Worm (Caenorhabditis elegans): ENCODE measurements around the gene nhr-189.

ce11 chrV:3874102-3874744, 14.2 kb upstream of the nhr-189 start, which contains the start of gene nhr-158:
- TF ChIP-seq tbx-2 (tag; optimal IDR thresholded peaks at IDR 0.05) (no peak), lin-15B (tag; optimal IDR thresholded peaks at IDR 0.05) (no peak), jun-1 (tag; optimal IDR thresholded peaks at IDR 0.05) (no peak), snpc-4 (tag; optimal IDR thresholded peaks at IDR 0.05) (no peak), C16A3.4 (tag; optimal IDR thresholded peaks at IDR 0.05) (no peak), unc-30 (tag; optimal IDR thresholded peaks at IDR 0.05) (no peak)
